Fruit fly (Drosophila melanogaster) whole organism, embryonic: ENCODE data around the gene CG7556.
A peak's percentile ranks its signal among the peaks of the same experiment; 100 is the strongest.

Experiments used
- Abd-B ChIP-seq: fragments of 200-800 bp; sonication (Bioruptor generic); optimal IDR thresholded peaks from 2 replicates; lab custom pipeline; 2018; ENCODE audit warnings: missing biosample characterization, mild to moderate bottlenecking, missing genetic modification characterization, moderate library complexity
- Ada2b ChIP-seq: fragments of 200-800 bp; sonication (Bioruptor generic); IDR thresholded peaks from 2 replicates; pipeline ENCODE4 v1.3.6; 2022; ENCODE audit warnings: missing biosample characterization, missing genetic modification characterization
- Adf1 ChIP-seq: fragments of 200-800 bp; sonication (Bioruptor generic); IDR thresholded peaks from 2 replicates; pipeline ENCODE4 v1.3.6; 2022; ENCODE audit warnings: missing biosample characterization, missing genetic modification characterization
- Aef1 ChIP-seq: fragments of 200-800 bp; sonication (Bioruptor generic); IDR thresholded peaks from 3 replicates; pipeline ENCODE4 v1.3.6; 2022; ENCODE audit warnings: missing biosample characterization, missing genetic modification characterization
- Asciz ChIP-seq: fragments of 200-800 bp; sonication (Bioruptor generic); optimal IDR thresholded peaks from 2 replicates; lab custom pipeline; 2017; ENCODE audit warnings: missing biosample characterization, mild to moderate bottlenecking, missing genetic modification characterization, missing genetic modification reagents
- Atf6 ChIP-seq: fragments of 200-800 bp; sonication (Bioruptor generic); IDR thresholded peaks from 2 replicates; pipeline ENCODE4 v1.3.6; 2022; ENCODE audit warnings: missing biosample characterization, missing genetic modification characterization
- CG10565 ChIP-seq: fragments of 200-800 bp; sonication (Bioruptor generic); optimal IDR thresholded peaks from 3 replicates; lab custom pipeline; 2016; ENCODE audit warnings: missing biosample characterization, mild to moderate bottlenecking, missing genetic modification characterization
- CG11085 ChIP-seq: fragments of 200-800 bp; sonication (Bioruptor generic); IDR thresholded peaks from 2 replicates; pipeline ENCODE4 v1.3.6; 2022; ENCODE audit warnings: missing biosample characterization, missing genetic modification characterization
- CG12219 ChIP-seq: fragments of 200-800 bp; sonication (Bioruptor generic); optimal IDR thresholded peaks from 3 replicates; lab custom pipeline; 2018; ENCODE audit warnings: missing biosample characterization, mild to moderate bottlenecking, missing genetic modification characterization
- CG13296 ChIP-seq: fragments of 200-800 bp; sonication (Bioruptor generic); optimal IDR thresholded peaks from 3 replicates; lab custom pipeline; 2018; ENCODE audit warnings: missing biosample characterization, mild to moderate bottlenecking, missing genetic modification characterization
- CG15011 ChIP-seq: fragments of 200-800 bp; sonication (Bioruptor generic); optimal IDR thresholded peaks from 3 replicates; lab custom pipeline; 2018; ENCODE audit warnings: missing biosample characterization, mild to moderate bottlenecking, missing genetic modification characterization
- CG15601 ChIP-seq: fragments of 200-800 bp; sonication (Bioruptor generic); optimal IDR thresholded peaks from 3 replicates; lab custom pipeline; 2019; ENCODE audit warnings: missing biosample characterization, mild to moderate bottlenecking, missing genetic modification characterization, moderate library complexity
- CG17385 ChIP-seq: fragments of 200-800 bp; sonication (Bioruptor generic); optimal IDR thresholded peaks from 3 replicates; lab custom pipeline; 2018; ENCODE audit warnings: missing biosample characterization, mild to moderate bottlenecking, missing genetic modification characterization
- CG1792 ChIP-seq: fragments of 200-800 bp; sonication (Bioruptor generic); optimal IDR thresholded peaks from 2 replicates; lab custom pipeline; 2016; ENCODE audit warnings: missing biosample characterization, missing genetic modification characterization
- CG18262 ChIP-seq: fragments of 200-800 bp; optimal IDR thresholded peaks from 3 replicates; lab custom pipeline; 2019; ENCODE audit warnings: missing biosample characterization, mild to moderate bottlenecking, missing genetic modification characterization, moderate library complexity
- CG1832 ChIP-seq: fragments of 200-800 bp; sonication (Bioruptor generic); optimal IDR thresholded peaks from 2 replicates; lab custom pipeline; 2017; ENCODE audit warnings: missing biosample characterization, mild to moderate bottlenecking, missing genetic modification characterization, inconsistent platforms
- CG18764 ChIP-seq: fragments of 200-800 bp; sonication (Bioruptor generic); optimal IDR thresholded peaks from 3 replicates; lab custom pipeline; 2016; ENCODE audit warnings: missing biosample characterization, missing genetic modification characterization
- CG2712 ChIP-seq: fragments of 200-800 bp; optimal IDR thresholded peaks from 3 replicates; lab custom pipeline; 2019; ENCODE audit warnings: missing biosample characterization, mild to moderate bottlenecking, missing genetic modification characterization, moderate library complexity
- CG34376 ChIP-seq: fragments of 200-800 bp; sonication (Bioruptor generic); optimal IDR thresholded peaks from 2 replicates; lab custom pipeline; 2018; ENCODE audit warnings: missing biosample characterization, mild to moderate bottlenecking, missing genetic modification characterization
- CG34422 ChIP-seq: fragments of 200-800 bp; sonication (Bioruptor generic); IDR thresholded peaks from 3 replicates; pipeline ENCODE4 v1.3.6; 2022; ENCODE audit warnings: missing biosample characterization, missing genetic modification characterization
- CG4854 ChIP-seq: fragments of 200-800 bp; sonication (Bioruptor generic); optimal IDR thresholded peaks from 2 replicates; lab custom pipeline; 2016; ENCODE audit warnings: missing biosample characterization, missing genetic modification characterization, inconsistent platforms
- CG5180 ChIP-seq: fragments of 200-800 bp; sonication (Bioruptor generic); optimal IDR thresholded peaks from 3 replicates; lab custom pipeline; 2017; ENCODE audit warnings: missing biosample characterization, missing genetic modification characterization, mild to moderate bottlenecking, moderate library complexity, missing genetic modification reagents
- CG7839 ChIP-seq: fragments of 200-800 bp; sonication (Bioruptor generic); optimal IDR thresholded peaks from 3 replicates; lab custom pipeline; 2018; ENCODE audit warnings: missing biosample characterization, mild to moderate bottlenecking, missing genetic modification characterization, moderate library complexity
- CG8089 ChIP-seq: fragments of 200-800 bp; sonication (Bioruptor generic); optimal IDR thresholded peaks from 3 replicates; lab custom pipeline; 2016; ENCODE audit warnings: missing biosample characterization, missing genetic modification characterization
- CHES-1-like ChIP-seq: fragments of 200-800 bp; sonication (Bioruptor generic); optimal IDR thresholded peaks from 2 replicates; lab custom pipeline; 2016; ENCODE audit warnings: missing biosample characterization, missing genetic modification characterization
- D19B ChIP-seq: fragments of 200-800 bp; sonication (Bioruptor generic); optimal IDR thresholded peaks from 2 replicates; lab custom pipeline; 2017; ENCODE audit warnings: missing biosample characterization, mild to moderate bottlenecking, missing genetic modification characterization
- Fer2 ChIP-seq: fragments of 200-800 bp; sonication (Bioruptor generic); optimal IDR thresholded peaks from 2 replicates; lab custom pipeline; 2018; ENCODE audit warnings: missing biosample characterization, mild to moderate bottlenecking, missing genetic modification characterization, moderate library complexity
- Hand ChIP-seq: fragments of 200-800 bp; sonication (Bioruptor generic); optimal IDR thresholded peaks from 2 replicates; lab custom pipeline; 2017; ENCODE audit warnings: mild to moderate bottlenecking, missing biosample characterization, missing genetic modification reagents, missing genetic modification characterization
- Hey ChIP-seq: fragments of 200-800 bp; sonication (Bioruptor generic); optimal IDR thresholded peaks from 3 replicates; lab custom pipeline; 2018; ENCODE audit warnings: missing biosample characterization, mild to moderate bottlenecking, missing genetic modification characterization
- NC2α ChIP-seq: fragments of 200-800 bp; sonication (Bioruptor generic); optimal IDR thresholded peaks from 2 replicates; lab custom pipeline; 2016; ENCODE audit warnings: missing biosample characterization, missing genetic modification characterization
- NC2β ChIP-seq: fragments of 200-800 bp; sonication (Bioruptor generic); optimal IDR thresholded peaks from 2 replicates; lab custom pipeline; 2016; ENCODE audit warnings: missing biosample characterization, missing genetic modification characterization
- Nf-YB ChIP-seq: fragments of 200-800 bp; sonication (Bioruptor generic); optimal IDR thresholded peaks from 3 replicates; lab custom pipeline; 2019; ENCODE audit warnings: missing biosample characterization, mild to moderate bottlenecking, missing genetic modification characterization, moderate library complexity
- Poxn ChIP-seq: fragments of 200-800 bp; sonication (Bioruptor generic); IDR thresholded peaks from 2 replicates; pipeline ENCODE4 v1.3.6; 2022; ENCODE audit warnings: missing biosample characterization, missing genetic modification characterization
- Sin3A ChIP-seq: fragments of >200 bp; optimal IDR thresholded peaks from 2 replicates; lab custom pipeline; 2018
- ara ChIP-seq: fragments of 200-800 bp; sonication (Bioruptor generic); IDR thresholded peaks from 2 replicates; pipeline ENCODE4 v1.3.6; 2022; ENCODE audit warnings: missing biosample characterization, missing genetic modification characterization
- bbx ChIP-seq: fragments of 200-800 bp; sonication (Bioruptor generic); IDR thresholded peaks from 2 replicates; pipeline ENCODE4 v1.3.6; 2022; ENCODE audit warnings: missing biosample characterization, missing genetic modification characterization; ENCODE audit not compliant: partially characterized antibody
- bigmax ChIP-seq: fragments of 200-800 bp; sonication (Bioruptor generic); optimal IDR thresholded peaks from 2 replicates; lab custom pipeline; 2018; ENCODE audit warnings: missing biosample characterization, mild to moderate bottlenecking, missing genetic modification characterization
- dmrt11E ChIP-seq: fragments of 200-800 bp; sonication (Bioruptor generic); optimal IDR thresholded peaks from 3 replicates; lab custom pipeline; 2018; ENCODE audit warnings: missing biosample characterization, mild to moderate bottlenecking, missing genetic modification characterization, moderate library complexity
- fd102C ChIP-seq: fragments of 200-800 bp; sonication (Bioruptor generic); optimal IDR thresholded peaks from 2 replicates; lab custom pipeline; 2018; ENCODE audit warnings: missing biosample characterization, mild to moderate bottlenecking, missing genetic modification characterization, moderate library complexity
- gcm2 ChIP-seq: fragments of 200-800 bp; sonication (Bioruptor generic); optimal IDR thresholded peaks from 2 replicates; lab custom pipeline; 2016; ENCODE audit warnings: missing biosample characterization, missing genetic modification characterization
- hb ChIP-seq: fragments of 200-800 bp; sonication (Bioruptor generic); IDR thresholded peaks from 3 replicates; pipeline ENCODE4 v1.3.6; 2022; ENCODE audit warnings: missing biosample characterization, missing genetic modification characterization; ENCODE audit not compliant: partially characterized antibody
- luna ChIP-seq: fragments of 200-800 bp; sonication (Bioruptor generic); optimal IDR thresholded peaks from 2 replicates; lab custom pipeline; 2016; ENCODE audit warnings: missing biosample characterization, missing genetic modification characterization
- mirr ChIP-seq: fragments of 200-800 bp; sonication (Bioruptor generic); optimal IDR thresholded peaks from 3 replicates; lab custom pipeline; 2018; ENCODE audit warnings: missing biosample characterization, mild to moderate bottlenecking, missing genetic modification characterization
- pnt ChIP-seq: fragments of 200-800 bp; sonication (Bioruptor generic); optimal IDR thresholded peaks from 3 replicates; lab custom pipeline; 2016; ENCODE audit warnings: missing biosample characterization, missing genetic modification characterization
- sqz ChIP-seq: fragments of 200-800 bp; sonication (Bioruptor generic); optimal IDR thresholded peaks from 3 replicates; lab custom pipeline; 2018; ENCODE audit warnings: missing biosample characterization, mild to moderate bottlenecking, missing genetic modification characterization
- stc ChIP-seq: fragments of 200-800 bp; sonication (Bioruptor generic); IDR thresholded peaks from 2 replicates; pipeline ENCODE4 v1.3.6; 2022; ENCODE audit warnings: missing biosample characterization, missing genetic modification characterization
- tgo ChIP-seq: fragments of 200-800 bp; sonication (Bioruptor generic); IDR thresholded peaks from 3 replicates; pipeline ENCODE4 v1.3.6; 2022; ENCODE audit warnings: missing biosample characterization, missing genetic modification characterization
- vfl ChIP-seq: fragments of 200-800 bp; sonication (Bioruptor generic); optimal IDR thresholded peaks from 2 replicates; lab custom pipeline; 2016; ENCODE audit warnings: missing biosample characterization, missing genetic modification characterization
- wek ChIP-seq: fragments of 200-800 bp; sonication (Bioruptor generic); optimal IDR thresholded peaks from 3 replicates; lab custom pipeline; 2018; ENCODE audit warnings: missing biosample characterization, mild to moderate bottlenecking, missing genetic modification characterization, moderate library complexity
- yki ChIP-seq: fragments of >200 bp; optimal IDR thresholded peaks from 3 replicates; lab custom pipeline; 2018

The CG7556 gene

dm6 chrX:19165144-19166011, 14.3 kb downstream of the CG7556 start (continued):
- no peak for TF ChIP-seq Abd-B
- no peak for TF ChIP-seq CG8089 (GFP tag; lab: Kevin White, UChicago)
- TF ChIP-seq luna (GFP tag; lab: Kevin White, UChicago), result no peak
- no peak for TF ChIP-seq Atf6 (GFP tag; lab: Robert Waterston, UW)
- TF ChIP-seq CG5180, result no peak
- TF ChIP-seq gcm2 (GFP tag; lab: Kevin White, UChicago), result no peak
- no peak for TF ChIP-seq dmrt11E
- no peak for TF ChIP-seq wek
- no peak for TF ChIP-seq CG15011 (GFP tag; lab: Kevin White, UChicago)
- no peak for TF ChIP-seq fd102C (GFP tag; lab: Kevin White, UChicago)
- no peak for TF ChIP-seq CG11085 (GFP tag; lab: Robert Waterston, UW)
- TF ChIP-seq tgo (GFP tag; lab: Robert Waterston, UW), result peak; percentile 31; the same call in 1 of the 3 replicates
- TF ChIP-seq CG10565 (GFP tag; lab: Kevin White, UChicago), result no peak
- TF ChIP-seq CHES-1-like (GFP tag; lab: Kevin White, UChicago), result no peak
- TF ChIP-seq NC2β, result no peak
- TF ChIP-seq pnt (GFP tag; lab: Kevin White, UChicago), result no peak
- no peak for TF ChIP-seq Ada2b (GFP tag; lab: Robert Waterston, UW)
- TF ChIP-seq CG1832 (GFP tag; lab: Kevin White, UChicago), result no peak
- no peak for TF ChIP-seq CG2712 (tag; lab: Kevin White, UChicago)
- TF ChIP-seq CG4854 (GFP tag; lab: Kevin White, UChicago), result no peak
- no peak for TF ChIP-seq CG18764 (GFP tag; lab: Kevin White, UChicago)
- no peak for TF ChIP-seq Fer2
- no peak for TF ChIP-seq Hand (GFP tag; lab: Kevin White, UChicago)
- no peak for TF ChIP-seq hb (GFP tag; lab: Robert Waterston, UW)
- no peak for TF ChIP-seq vfl (GFP tag; lab: Kevin White, UChicago)
- TF ChIP-seq D19B (GFP tag; lab: Kevin White, UChicago), result no peak
- TF ChIP-seq CG13296 (GFP tag; lab: Kevin White, UChicago), result no peak
- no peak for TF ChIP-seq CG1792
- TF ChIP-seq stc (GFP tag; lab: Robert Waterston, UW), result no peak
- TF ChIP-seq Aef1 (GFP tag; lab: Robert Waterston, UW), result no peak
- TF ChIP-seq Hey (tag; lab: Kevin White, UChicago), result no peak
- TF ChIP-seq Nf-YB (GFP tag; lab: Kevin White, UChicago), result no peak
- TF ChIP-seq Sin3A (lab: Kevin White, UChicago), result no peak
- TF ChIP-seq CG34376 (GFP tag; lab: Kevin White, UChicago), result no peak
- TF ChIP-seq Asciz (GFP tag; lab: Kevin White, UChicago), result peak; percentile 0
- 0 out of 2 replicates have a peak, but pooled peaks have one; percentile 12 for TF ChIP-seq ara (GFP tag; lab: Robert Waterston, UW)
- TF ChIP-seq CG12219 (GFP tag; lab: Kevin White, UChicago), result no peak
- peak; percentile 6 for TF ChIP-seq CG18262 (tag; lab: Kevin White, UChicago)
- no peak for TF ChIP-seq CG34422 (GFP tag; lab: Robert Waterston, UW)
- TF ChIP-seq Poxn, result no peak
- TF ChIP-seq CG7839 (tag; lab: Kevin White, UChicago), result peak; percentile 28
- TF ChIP-seq bbx (GFP tag; lab: Robert Waterston, UW), result no peak
- no peak for TF ChIP-seq CG17385 (GFP tag; lab: Kevin White, UChicago)
- no peak for TF ChIP-seq yki (lab: Kevin White, UChicago)
- TF ChIP-seq Adf1 (GFP tag; lab: Robert Waterston, UW), result peak; percentile 97
- no peak for TF ChIP-seq NC2α
- no peak for TF ChIP-seq CG15601 (tag; lab: Kevin White, UChicago)
- TF ChIP-seq sqz, result no peak
- no peak for TF ChIP-seq bigmax (GFP tag; lab: Kevin White, UChicago)
- TF ChIP-seq mirr (GFP tag; lab: Kevin White, UChicago), result peak; percentile 14
